Worm (Caenorhabditis elegans) whole organism, L4 larva: ENCODE data around the gene srx-38.

Experiments used
- R02D3.7 ChIP-seq: fragments of 150-350 bp; sonication (generic microtip); optimal IDR thresholded peaks from 3 replicates; lab custom pipeline; 2014; ENCODE audit warnings: missing biosample characterization, missing genetic modification characterization
- ZK546.5 ChIP-seq, 2 experiments: sonication (generic microtip); optimal IDR thresholded peaks; 2 replicates each; lab custom pipeline; 2017; ENCODE audit warnings: missing biosample characterization in 2 of 2, missing genetic modification characterization in 2 of 2
- dpl-1 ChIP-seq: fragments of 150-350 bp; optimal IDR thresholded peaks from 2 replicates; lab custom pipeline; 2014; ENCODE audit warnings: missing biosample characterization, missing genetic modification reagents, missing genetic modification characterization
- dve-1 ChIP-seq: sonication (generic microtip); optimal IDR thresholded peaks from 2 replicates; lab custom pipeline; 2017; ENCODE audit warnings: antibody characterized with exemption, mild to moderate bottlenecking, missing genetic modification characterization, missing compliant biosample characterization; ENCODE audit not compliant: insufficient read depth
- egl-27 ChIP-seq: sonication (generic microtip); optimal IDR thresholded peaks from 3 replicates; lab custom pipeline; 2017; ENCODE audit warnings: missing biosample characterization, missing genetic modification reagents, missing genetic modification characterization
- hlh-30 ChIP-seq: sonication (generic microtip); optimal IDR thresholded peaks from 2 replicates; lab custom pipeline; 2017; ENCODE audit warnings: antibody characterized with exemption, mild to moderate bottlenecking, missing genetic modification characterization, missing compliant biosample characterization; ENCODE audit not compliant: insufficient read depth
- lin-13 ChIP-seq: fragments of 150-350 bp; optimal IDR thresholded peaks from 2 replicates; lab custom pipeline; 2014; ENCODE audit warnings: missing biosample characterization, missing genetic modification reagents, missing genetic modification characterization
- lin-39 ChIP-seq: fragments of 150-350 bp; optimal IDR thresholded peaks from 2 replicates; lab custom pipeline; 2014; ENCODE audit warnings: missing biosample characterization, missing genetic modification reagents, missing genetic modification characterization
- nhr-237 ChIP-seq: sonication (generic microtip); optimal IDR thresholded peaks from 2 replicates; lab custom pipeline; 2017; ENCODE audit warnings: missing biosample characterization, missing genetic modification characterization
- nhr-41 ChIP-seq: fragments of 200-800 bp; sonication (Bioruptor generic); IDR thresholded peaks from 2 replicates; pipeline ENCODE4 v1.3.6; 2022; ENCODE audit warnings: missing genetic modification reagents, missing genetic modification characterization, missing compliant biosample characterization
- nhr-76 ChIP-seq: fragments of 150-350 bp; optimal IDR thresholded peaks from 2 replicates; lab custom pipeline; 2014; ENCODE audit warnings: missing biosample characterization, missing genetic modification characterization

ce11 chrV:5204127-5204526 lies 48.7 kb upstream of the srx-38 start, which contains the start of gene ttc-37:
- peak; percentile 36 for TF ChIP-seq hlh-30 (tag; lab: Kevin White, UChicago)
- no peak for TF ChIP-seq ZK546.5 (tag; optimal IDR thresholded peaks at IDR 0.05; lab: Kevin White, UChicago)
- TF ChIP-seq nhr-76: no peak
- TF ChIP-seq lin-13: no peak
- no peak for TF ChIP-seq nhr-41 (GFP tag; lab: Robert Waterston, UW)
- peak; percentile 95 for TF ChIP-seq dpl-1 (GFP tag; lab: Kevin White, UChicago)
- TF ChIP-seq egl-27: no peak
- TF ChIP-seq lin-39 (tag; lab: Kevin White, UChicago): no peak
- TF ChIP-seq dve-1 (tag; lab: Kevin White, UChicago): no peak
- no peak for TF ChIP-seq nhr-237 (tag; lab: Kevin White, UChicago)
- no peak for TF ChIP-seq R02D3.7 (tag; lab: Kevin White, UChicago)
